Worm (Caenorhabditis elegans): ENCODE data around the gene nhr-285.

nhr-285 gene

ce11 chrV:15741851-15742250 is 37.2 kb downstream of the nhr-285 start, which contains the start of gene str-18:
Gene str-18, minus strand, starts transcription at chrV:15741951.
- no peak for TF ChIP-seq hmg-4 (GFP tag; optimal IDR thresholded peaks at IDR 0.05)
- no peak for TF ChIP-seq aly-1 (tag; optimal IDR thresholded peaks at IDR 0.05)
- no peak for TF ChIP-seq F13C5.2 (tag; optimal IDR thresholded peaks at IDR 0.05)
- TF ChIP-seq tbx-37 (GFP tag; conservative IDR thresholded peaks at IDR 0.05): no peak
- TF ChIP-seq hmbx-1 (tag; optimal IDR thresholded peaks at IDR 0.05): no peak
- TF ChIP-seq scrt-1 (GFP tag; IDR thresholded peaks at IDR 0.05): no peak
- no peak for TF ChIP-seq ets-7 (tag; optimal IDR thresholded peaks at IDR 0.05)

ce11 chrV:15735720-15736119 is 43.3 kb downstream of the nhr-285 start, which contains the start of gene str-27:
Gene str-27, minus strand, starts transcription at chrV:15735820.
- TF ChIP-seq ceh-36 (tag; optimal IDR thresholded peaks at IDR 0.05): no peak
- TF ChIP-seq tbx-11 (GFP tag; IDR thresholded peaks at IDR 0.05): no peak
- no peak for TF ChIP-seq ets-7 (tag; optimal IDR thresholded peaks at IDR 0.05)
- TF ChIP-seq ama-1 (optimal IDR thresholded peaks at IDR 0.05): no peak
- TF ChIP-seq sea-1 (GFP tag; conservative IDR thresholded peaks at IDR 0.05): no peak
- TF ChIP-seq hnd-1 (tag; optimal IDR thresholded peaks at IDR 0.05): no peak
- no peak for TF ChIP-seq F13C5.2 (tag; optimal IDR thresholded peaks at IDR 0.05)
- no peak for TF ChIP-seq hmg-4 (GFP tag; optimal IDR thresholded peaks at IDR 0.05)
- TF ChIP-seq B0310.2 (tag; optimal IDR thresholded peaks at IDR 0.05): no peak
- no peak for TF ChIP-seq tbx-37 (GFP tag; conservative IDR thresholded peaks at IDR 0.05)
- no peak for TF ChIP-seq hmbx-1 (tag; optimal IDR thresholded peaks at IDR 0.05)
- no peak for TF ChIP-seq ceh-13 (GFP tag; optimal IDR thresholded peaks at IDR 0.05)
- no peak for TF ChIP-seq pes-1 (GFP tag; IDR thresholded peaks at IDR 0.05)
- no peak for TF ChIP-seq aly-1 (tag; optimal IDR thresholded peaks at IDR 0.05)

ce11 chrV:15733568-15733967 is 45.5 kb downstream of the nhr-285 start, which contains the start of gene T23D5.3:
Gene T23D5.3, minus strand, starts transcription at chrV:15733668.
- no peak for TF ChIP-seq hnd-1 (tag; optimal IDR thresholded peaks at IDR 0.05)
- no peak for TF ChIP-seq tbx-37 (GFP tag; conservative IDR thresholded peaks at IDR 0.05)
- no peak for TF ChIP-seq ceh-36 (tag; optimal IDR thresholded peaks at IDR 0.05)
- TF ChIP-seq pes-1 (GFP tag; IDR thresholded peaks at IDR 0.05): no peak
- TF ChIP-seq aly-1 (tag; optimal IDR thresholded peaks at IDR 0.05): no peak
- no peak for TF ChIP-seq flt-1 (GFP tag; IDR thresholded peaks at IDR 0.05)
- no peak for TF ChIP-seq F13C5.2 (tag; optimal IDR thresholded peaks at IDR 0.05)
- TF ChIP-seq hmbx-1 (tag; optimal IDR thresholded peaks at IDR 0.05): no peak
- TF ChIP-seq tbx-11 (GFP tag; IDR thresholded peaks at IDR 0.05): no peak
- TF ChIP-seq ama-1 (optimal IDR thresholded peaks at IDR 0.05): no peak
- TF ChIP-seq sea-1 (GFP tag; conservative IDR thresholded peaks at IDR 0.05): no peak

ce11 chrV:15733020-15733419 is 46.0 kb downstream of the nhr-285 start:
- TF ChIP-seq tbx-11 (GFP tag; IDR thresholded peaks at IDR 0.05) (no peak), sea-1 (GFP tag; conservative IDR thresholded peaks at IDR 0.05) (no peak), tbx-37 (GFP tag; conservative IDR thresholded peaks at IDR 0.05) (no peak), ceh-36 (tag; optimal IDR thresholded peaks at IDR 0.05) (no peak), ceh-13 (GFP tag; optimal IDR thresholded peaks at IDR 0.05) (no peak), ets-7 (tag; optimal IDR thresholded peaks at IDR 0.05) (no peak), hmg-4 (GFP tag; optimal IDR thresholded peaks at IDR 0.05) (no peak), hnd-1 (tag; optimal IDR thresholded peaks at IDR 0.05) (no peak), hmbx-1 (tag; optimal IDR thresholded peaks at IDR 0.05) (no peak), ama-1 (optimal IDR thresholded peaks at IDR 0.05) (no peak), aly-1 (tag; optimal IDR thresholded peaks at IDR 0.05) (no peak), F13C5.2 (tag; optimal IDR thresholded peaks at IDR 0.05) (no peak), B0310.2 (tag; optimal IDR thresholded peaks at IDR 0.05) (no peak), flt-1 (GFP tag; IDR thresholded peaks at IDR 0.05) (no peak), tra-4 (tag; optimal IDR thresholded peaks at IDR 0.05) (no peak), scrt-1 (GFP tag; IDR thresholded peaks at IDR 0.05) (no peak)

- TF ChIP-seq ets-7 (tag; optimal IDR thresholded peaks at IDR 0.05) (no peak), pes-1 (GFP tag; IDR thresholded peaks at IDR 0.05) (no peak), sea-1 (GFP tag; conservative IDR thresholded peaks at IDR 0.05) (no peak), hnd-1 (tag; optimal IDR thresholded peaks at IDR 0.05) (no peak), hmbx-1 (tag; optimal IDR thresholded peaks at IDR 0.05) (no peak), ceh-13 (GFP tag; optimal IDR thresholded peaks at IDR 0.05) (no peak), tbx-11 (GFP tag; IDR thresholded peaks at IDR 0.05) (no peak), tbx-37 (GFP tag; conservative IDR thresholded peaks at IDR 0.05) (no peak), flt-1 (GFP tag; IDR thresholded peaks at IDR 0.05) (no peak), scrt-1 (GFP tag; IDR thresholded peaks at IDR 0.05) (no peak), B0310.2 (tag; optimal IDR thresholded peaks at IDR 0.05) (no peak), aly-1 (tag; optimal IDR thresholded peaks at IDR 0.05) (no peak), ama-1 (optimal IDR thresholded peaks at IDR 0.05) (no peak), hmg-4 (GFP tag; optimal IDR thresholded peaks at IDR 0.05) (no peak), tra-4 (tag; optimal IDR thresholded peaks at IDR 0.05) (no peak), F13C5.2 (tag; optimal IDR thresholded peaks at IDR 0.05) (no peak)
These were observed 46.8 kb downstream of the nhr-285 start, which contains the start of gene str-38 for ce11 chrV:15732209-15732608. Gene str-38, minus strand, starts transcription at chrV:15732309.

- no peak for TF ChIP-seq hnd-1 (tag; optimal IDR thresholded peaks at IDR 0.05)
- no peak for TF ChIP-seq flt-1 (GFP tag; IDR thresholded peaks at IDR 0.05)
- no peak for TF ChIP-seq hmg-4 (GFP tag; optimal IDR thresholded peaks at IDR 0.05)
- no peak for TF ChIP-seq hmbx-1 (tag; optimal IDR thresholded peaks at IDR 0.05)
These were observed 48.6 kb downstream of the nhr-285 start, which contains the start of gene Y6E2A.10 for ce11 chrV:15730459-15730858. Gene Y6E2A.10, minus strand, starts transcription at chrV:15730559.
